Fruit fly (Drosophila melanogaster): ENCODE data around the gene Eip78C.

The Eip78C gene

DNA sequence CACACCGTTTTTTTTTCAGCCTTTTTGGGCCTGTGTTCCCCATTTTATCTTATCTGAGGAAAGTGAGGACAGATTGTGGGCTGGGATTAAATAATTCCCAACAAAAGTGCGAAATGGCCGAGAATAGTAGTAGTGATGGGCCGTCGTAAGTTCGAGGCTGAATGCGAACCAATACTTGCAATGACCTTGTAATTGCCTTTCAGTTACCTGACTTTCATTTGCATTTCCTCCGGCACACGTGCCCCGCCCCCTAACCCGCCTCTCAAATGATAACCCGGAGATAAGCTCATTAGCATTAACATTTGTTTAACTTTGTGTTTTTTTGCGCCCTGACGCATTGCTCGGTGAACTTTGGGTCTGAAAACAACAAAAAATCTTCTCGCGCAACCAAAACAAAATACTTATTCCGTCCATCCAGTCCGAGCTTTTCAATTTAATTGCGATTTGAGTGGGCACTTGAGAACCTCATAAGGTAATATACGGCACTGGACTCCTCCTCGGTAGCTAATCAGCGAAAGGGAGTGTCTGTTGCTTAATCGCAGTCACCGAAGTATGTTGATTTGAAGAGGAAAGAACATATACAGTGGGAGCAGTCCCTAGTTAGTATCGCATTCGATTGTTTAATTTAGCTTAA, 51.6 kb downstream of the Eip78C start (continued):
- TF ChIP-seq NfI (GFP tag; optimal IDR thresholded peaks at IDR 0.05) (no peak), Taf1 (GFP tag; IDR thresholded peaks at IDR 0.05) (no peak), fd64A (GFP tag; optimal IDR thresholded peaks at IDR 0.05) (no peak), Ptx1 (GFP tag; IDR thresholded peaks at IDR 0.05) (no peak), dati (GFP tag; IDR thresholded peaks at IDR 0.05) (no peak), nom (GFP tag; optimal IDR thresholded peaks at IDR 0.05) (no peak), CG31224 (GFP tag; IDR thresholded peaks at IDR 0.05) (no peak), CG11560 (tag; IDR thresholded peaks at IDR 0.05) (no peak), BtbVII (GFP tag; optimal IDR thresholded peaks at IDR 0.05) (peak; percentile 19), esg (GFP tag; conservative IDR thresholded peaks at IDR 0.05) (no peak), az2 (GFP tag; optimal IDR thresholded peaks at IDR 0.05) (no peak), tna (GFP tag; IDR thresholded peaks at IDR 0.05; ENCODE audit: partially characterized antibody) (no peak), Dp (GFP tag; optimal IDR thresholded peaks at IDR 0.05) (no peak), CG11247 (GFP tag; IDR thresholded peaks at IDR 0.05) (no peak), salm (tag; optimal IDR thresholded peaks at IDR 0.05) (no peak), pb (GFP tag; optimal IDR thresholded peaks at IDR 0.05) (no peak), CG10979 (tag; optimal IDR thresholded peaks at IDR 0.05) (no peak), CG7786 (GFP tag; optimal IDR thresholded peaks at IDR 0.05) (no peak), sna (GFP tag; IDR thresholded peaks at IDR 0.05; ENCODE audit: partially characterized antibody) (no peak), vnd (GFP tag; IDR thresholded peaks at IDR 0.05; ENCODE audit: partially characterized antibody) (0 out of 3 replicates have a peak, but pooled peaks have one; percentile 19), Hr39 (optimal IDR thresholded peaks at IDR 0.05) (no peak), CG11696 (GFP tag; IDR thresholded peaks at IDR 0.05) (0 out of 2 replicates have a peak, but pooled peaks have one; percentile 12), Deaf1 (tag; optimal IDR thresholded peaks at IDR 0.05) (no peak), ftz-f1 (GFP tag; optimal IDR thresholded peaks at IDR 0.05) (no peak), CG15514 (GFP tag; optimal IDR thresholded peaks at IDR 0.05) (no peak), chinmo (GFP tag; IDR thresholded peaks at IDR 0.05; ENCODE audit: partially characterized antibody) (0 out of 4 replicates have a peak, but pooled peaks have one; percentile 6), CG17328 (GFP tag; IDR thresholded peaks at IDR 0.05) (no peak), D19A (tag; optimal IDR thresholded peaks at IDR 0.05) (no peak), HmgZ (tag; optimal IDR thresholded peaks at IDR 0.05) (no peak), CG3163 (GFP tag; optimal IDR thresholded peaks at IDR 0.05) (no peak), Atf3 (GFP tag; optimal IDR thresholded peaks at IDR 0.05) (no peak), Ets65A (GFP tag) (no peak), CG7963 (GFP tag; IDR thresholded peaks at IDR 0.05; ENCODE audit: partially characterized antibody) (no peak), CG34376 (GFP tag; optimal IDR thresholded peaks at IDR 0.05) (peak; percentile 41), pan (optimal IDR thresholded peaks at IDR 0.05) (no peak), pan (GFP tag; optimal IDR thresholded peaks at IDR 0.05 in 1 of 2, IDR thresholded peaks at IDR 0.05 in 1 of 2) (peak in 1 of 2 experiments; percentile 17), seq (GFP tag; IDR thresholded peaks at IDR 0.05) (0 out of 2 replicates have a peak, but pooled peaks have one; percentile 23), Poxn (GFP tag; IDR thresholded peaks at IDR 0.05) (no peak), CG18262 (tag; optimal IDR thresholded peaks at IDR 0.05) (no peak), CG8290 (GFP tag; optimal IDR thresholded peaks at IDR 0.05) (no peak), CG8290 (tag; optimal IDR thresholded peaks at IDR 0.05) (no peak), corto (GFP tag; optimal IDR thresholded peaks at IDR 0.05) (no peak), z (GFP tag; IDR thresholded peaks at IDR 0.05) (no peak), twi (tag; optimal IDR thresholded peaks at IDR 0.05) (no peak), Bdp1 (GFP tag; optimal IDR thresholded peaks at IDR 0.05) (no peak), MBD-R2 (GFP tag; IDR thresholded peaks at IDR 0.05) (no peak), CG10209 (GFP tag; optimal IDR thresholded peaks at IDR 0.05) (no peak), C15 (GFP tag; IDR thresholded peaks at IDR 0.05) (no peak), chif (GFP tag; optimal IDR thresholded peaks at IDR 0.05) (no peak), sima (GFP tag; optimal IDR thresholded peaks at IDR 0.05) (no peak), jumu (GFP tag; optimal IDR thresholded peaks at IDR 0.05) (no peak)

Data from whole organism, embryonic.